Worm (Caenorhabditis elegans) whole organism, late embryonic: ENCODE data around the gene F16G10.13.

Source experiments
- C08G9.2 ChIP-seq: sonication (generic microtip); optimal IDR thresholded peaks from 2 replicates; lab custom pipeline; 2016; ENCODE audit warnings: mild to moderate bottlenecking, missing genetic modification characterization, moderate library complexity, missing compliant biosample characterization
- C38D4.7 ChIP-seq: fragments of 200-800 bp; sonication (Bioruptor generic); optimal IDR thresholded peaks from 2 replicates; lab custom pipeline; 2018; ENCODE audit warnings: mild to moderate bottlenecking, missing genetic modification characterization, moderate library complexity, missing compliant biosample characterization
- F13H6.1 ChIP-seq: sonication (generic microtip); optimal IDR thresholded peaks from 2 replicates; lab custom pipeline; 2016; ENCODE audit warnings: missing genetic modification characterization, missing compliant biosample characterization
- T23F11.4 ChIP-seq: fragments of 200-800 bp; sonication (Bioruptor generic); optimal IDR thresholded peaks from 2 replicates; lab custom pipeline; 2018; ENCODE audit warnings: mild to moderate bottlenecking, missing genetic modification characterization, missing compliant biosample characterization
- ceh-14 ChIP-seq: sonication (generic microtip); optimal IDR thresholded peaks from 2 replicates; lab custom pipeline; 2016; ENCODE audit warnings: missing genotype, missing genetic modification characterization, missing compliant biosample characterization
- ceh-18 ChIP-seq: sonication (generic microtip); optimal IDR thresholded peaks from 2 replicates; lab custom pipeline; 2016; ENCODE audit warnings: missing genetic modification characterization, missing compliant biosample characterization
- ceh-19 ChIP-seq: fragments of 200-800 bp; sonication (Bioruptor generic); optimal IDR thresholded peaks from 2 replicates; lab custom pipeline; 2018; ENCODE audit warnings: mild to moderate bottlenecking, missing genetic modification characterization, missing compliant biosample characterization
- ceh-2 ChIP-seq: sonication (generic microtip); optimal IDR thresholded peaks from 2 replicates; lab custom pipeline; 2016; ENCODE audit warnings: missing genotype, missing genetic modification characterization, missing compliant biosample characterization
- ceh-22 ChIP-seq: sonication (generic microtip); optimal IDR thresholded peaks from 2 replicates; lab custom pipeline; 2017; ENCODE audit warnings: missing biosample characterization, missing genetic modification characterization
- ceh-24 ChIP-seq: sonication (generic microtip); optimal IDR thresholded peaks from 2 replicates; lab custom pipeline; 2016; ENCODE audit warnings: mild to moderate bottlenecking, missing genetic modification characterization, missing compliant biosample characterization
- ceh-34 ChIP-seq: sonication (generic microtip); optimal IDR thresholded peaks from 2 replicates; lab custom pipeline; 2016; ENCODE audit warnings: mild to moderate bottlenecking, missing genetic modification characterization, missing compliant biosample characterization
- ceh-9 ChIP-seq: sonication (generic microtip); optimal IDR thresholded peaks from 2 replicates; lab custom pipeline; 2016; ENCODE audit warnings: mild to moderate bottlenecking, missing genetic modification characterization, inconsistent platforms, missing compliant biosample characterization
- dve-1 ChIP-seq: sonication (generic microtip); optimal IDR thresholded peaks from 2 replicates; lab custom pipeline; 2017; ENCODE audit warnings: antibody characterized with exemption, mild to moderate bottlenecking, missing genetic modification characterization, missing compliant biosample characterization
- elt-4 ChIP-seq: sonication (generic microtip); optimal IDR thresholded peaks from 2 replicates; lab custom pipeline; 2016; ENCODE audit warnings: missing genetic modification characterization, missing compliant biosample characterization
- ets-4 ChIP-seq: sonication (generic microtip); optimal IDR thresholded peaks from 2 replicates; lab custom pipeline; 2016; ENCODE audit warnings: missing genetic modification characterization, missing compliant biosample characterization
- fkh-10 ChIP-seq: fragments of 150-350 bp; optimal IDR thresholded peaks from 2 replicates; lab custom pipeline; 2014; ENCODE audit warnings: missing biosample characterization, missing genetic modification reagents, missing genetic modification characterization
- gmeb-2 ChIP-seq: sonication (generic microtip); optimal IDR thresholded peaks from 2 replicates; lab custom pipeline; 2016; ENCODE audit warnings: missing genetic modification characterization, inconsistent platforms, missing compliant biosample characterization
- hlh-13 ChIP-seq: fragments of 200-800 bp; sonication (Bioruptor generic); optimal IDR thresholded peaks from 2 replicates; lab custom pipeline; 2018; ENCODE audit warnings: mild to moderate bottlenecking, missing genetic modification characterization, missing compliant biosample characterization
- hlh-30 ChIP-seq: sonication (generic microtip); optimal IDR thresholded peaks from 2 replicates; lab custom pipeline; 2017; ENCODE audit warnings: antibody characterized with exemption, missing genetic modification characterization, missing compliant biosample characterization; ENCODE audit not compliant: insufficient read depth
- hlh-6 ChIP-seq: sonication (generic microtip); optimal IDR thresholded peaks from 2 replicates; lab custom pipeline; 2016; ENCODE audit warnings: missing genotype, missing genetic modification characterization, missing compliant biosample characterization
- lin-11 ChIP-seq: fragments of 200-800 bp; sonication (Bioruptor generic); optimal IDR thresholded peaks from 2 replicates; lab custom pipeline; 2018; ENCODE audit warnings: mild to moderate bottlenecking, missing genetic modification characterization, missing compliant biosample characterization
- mec-3 ChIP-seq: sonication (generic microtip); optimal IDR thresholded peaks from 2 replicates; lab custom pipeline; 2016; ENCODE audit warnings: borderline replicate concordance, missing genetic modification characterization, missing compliant biosample characterization
- nhr-11 ChIP-seq: fragments of 150-350 bp; optimal IDR thresholded peaks from 2 replicates; lab custom pipeline; 2014; ENCODE audit warnings: missing biosample characterization, missing genetic modification characterization
- nhr-232 ChIP-seq: sonication (generic microtip); optimal IDR thresholded peaks from 2 replicates; lab custom pipeline; 2016; ENCODE audit warnings: missing genetic modification characterization, missing compliant biosample characterization
- npax-4 ChIP-seq: sonication (generic microtip); optimal IDR thresholded peaks from 2 replicates; lab custom pipeline; 2016; ENCODE audit warnings: missing genetic modification characterization, missing compliant biosample characterization
- odd-2 ChIP-seq: sonication (generic microtip); optimal IDR thresholded peaks from 2 replicates; lab custom pipeline; 2017; ENCODE audit warnings: antibody characterized with exemption, mild to moderate bottlenecking, missing genetic modification characterization, missing compliant biosample characterization
- pax-1 ChIP-seq: fragments of 150-350 bp; optimal IDR thresholded peaks from 2 replicates; lab custom pipeline; 2014; ENCODE audit warnings: missing biosample characterization, missing genetic modification characterization
- pha-4 ChIP-seq: fragments of 150-350 bp; optimal IDR thresholded peaks from 2 replicates; lab custom pipeline; 2018; ENCODE audit warnings: missing biosample characterization, missing genetic modification reagents, missing genetic modification characterization
- pqm-1 ChIP-seq: sonication (generic microtip); optimal IDR thresholded peaks from 2 replicates; lab custom pipeline; 2016; ENCODE audit warnings: missing genetic modification characterization, missing compliant biosample characterization
- pros-1 ChIP-seq: fragments of 150-350 bp; optimal IDR thresholded peaks from 2 replicates; lab custom pipeline; 2014; ENCODE audit warnings: missing biosample characterization, missing genetic modification reagents, missing genetic modification characterization
- rnt-1 ChIP-seq: sonication (generic microtip); optimal IDR thresholded peaks from 2 replicates; lab custom pipeline; 2016; ENCODE audit warnings: missing genetic modification characterization, missing compliant biosample characterization
- sdc-2 ChIP-seq: sonication (generic microtip); optimal IDR thresholded peaks from 2 replicates; lab custom pipeline; 2016; ENCODE audit warnings: missing genotype, missing genetic modification characterization, missing compliant biosample characterization
- sox-2 ChIP-seq: fragments of 200-800 bp; sonication (Bioruptor generic); IDR thresholded peaks from 2 replicates; pipeline ENCODE4 v1.3.6; 2022; ENCODE audit warnings: missing genetic modification reagents, missing genetic modification characterization, missing compliant biosample characterization
- syd-9 ChIP-seq: sonication (generic microtip); optimal IDR thresholded peaks from 2 replicates; lab custom pipeline; 2016; ENCODE audit warnings: mild to moderate bottlenecking, missing genetic modification characterization, moderate library complexity, missing compliant biosample characterization
- tbx-2 ChIP-seq: sonication (generic microtip); optimal IDR thresholded peaks from 2 replicates; lab custom pipeline; 2016; ENCODE audit warnings: missing genetic modification characterization, missing compliant biosample characterization
- tbx-7 ChIP-seq: sonication (generic microtip); optimal IDR thresholded peaks from 2 replicates; lab custom pipeline; 2016; ENCODE audit warnings: missing genotype, missing genetic modification characterization, missing compliant biosample characterization
- ttx-3 ChIP-seq: sonication (generic microtip); optimal IDR thresholded peaks from 2 replicates; lab custom pipeline; 2016; ENCODE audit warnings: missing genetic modification reagents, missing genetic modification characterization, missing compliant biosample characterization
- unc-55 ChIP-seq: sonication (generic microtip); optimal IDR thresholded peaks from 2 replicates; lab custom pipeline; 2017; ENCODE audit warnings: missing biosample characterization, missing genetic modification reagents, missing genetic modification characterization
- unc-86 ChIP-seq: sonication (generic microtip); optimal IDR thresholded peaks from 2 replicates; lab custom pipeline; 2016; ENCODE audit warnings: missing genetic modification characterization, missing compliant biosample characterization
- zip-5 ChIP-seq: sonication (generic microtip); optimal IDR thresholded peaks from 2 replicates; lab custom pipeline; 2016; ENCODE audit warnings: missing genetic modification characterization, missing compliant biosample characterization

Gene F16G10.13

ce11 chrII:2366623-2367365 is 29.0 kb downstream of the F16G10.13 start, which contains the start of the genes F43C11.12 and F16G10.5:
Gene F43C11.12 (minus strand): TSS chrII:2366723.
Gene F16G10.5 (plus strand): TSS chrII:2367315.
- TF ChIP-seq hlh-13 (GFP tag; lab: Kevin White, UChicago) (no peak), nhr-11 (no peak)

- TF ChIP-seq ets-4 (tag; lab: Kevin White, UChicago) (no peak), odd-2 (tag; lab: Kevin White, UChicago) (no peak), lin-11 (tag; lab: Kevin White, UChicago) (no peak), T23F11.4 (GFP tag; lab: Kevin White, UChicago) (no peak), ceh-24 (tag; lab: Kevin White, UChicago) (no peak), elt-4 (tag; lab: Kevin White, UChicago) (no peak), F13H6.1 (no peak), ceh-14 (no peak), unc-86 (tag; lab: Kevin White, UChicago) (no peak), pros-1 (tag; lab: Kevin White, UChicago) (no peak), ceh-18 (no peak), ceh-22 (tag; lab: Kevin White, UChicago) (no peak), fkh-10 (GFP tag; lab: Kevin White, UChicago) (no peak), hlh-13 (GFP tag; lab: Kevin White, UChicago) (no peak), ceh-19 (GFP tag; lab: Kevin White, UChicago) (no peak), npax-4 (no peak)
- TF ChIP-seq, all 69 proteins: peak for 0
These were observed 32.1 kb downstream of the F16G10.13 start, which contains the start of gene F43C11.11 for ce11 chrII:2363673-2364072. Gene F43C11.11 (minus strand): TSS chrII:2363773.

- TF ChIP-seq ceh-2 (tag; lab: Kevin White, UChicago) (no peak), gmeb-2 (tag; lab: Kevin White, UChicago) (no peak), unc-86 (tag; lab: Kevin White, UChicago) (no peak), C38D4.7 (GFP tag; lab: Kevin White, UChicago) (no peak), F13H6.1 (no peak), elt-4 (tag; lab: Kevin White, UChicago) (no peak), ceh-9 (tag; lab: Kevin White, UChicago) (no peak), pqm-1 (tag; lab: Kevin White, UChicago) (no peak), ceh-24 (tag; lab: Kevin White, UChicago) (no peak), nhr-232 (no peak), pax-1 (tag; lab: Kevin White, UChicago) (no peak), pha-4 (no peak), hlh-6 (tag; lab: Kevin White, UChicago) (no peak), T23F11.4 (GFP tag; lab: Kevin White, UChicago) (no peak)
These were observed 35.8 kb downstream of the F16G10.13 start, which contains the start of gene F43C11.16 for ce11 chrII:2359965-2360364. Gene F43C11.16 (minus strand): TSS chrII:2360065.

- TF ChIP-seq fkh-10 (GFP tag; lab: Kevin White, UChicago) (no peak), zip-5 (tag; lab: Kevin White, UChicago) (no peak), ceh-2 (tag; lab: Kevin White, UChicago) (no peak), pros-1 (tag; lab: Kevin White, UChicago) (no peak), tbx-7 (tag; lab: Kevin White, UChicago) (no peak), rnt-1 (no peak), mec-3 (tag; lab: Kevin White, UChicago) (no peak), sox-2 (GFP tag; lab: Robert Waterston, UW) (no peak), ceh-34 (tag; lab: Kevin White, UChicago) (no peak), dve-1 (tag; lab: Kevin White, UChicago) (no peak), unc-55 (GFP tag; lab: Kevin White, UChicago) (no peak), syd-9 (tag; lab: Kevin White, UChicago) (no peak), sdc-2 (no peak), hlh-6 (tag; lab: Kevin White, UChicago) (no peak), unc-86 (tag; lab: Kevin White, UChicago) (no peak), hlh-30 (tag; lab: Kevin White, UChicago) (no peak), ttx-3 (tag; lab: Kevin White, UChicago) (no peak), tbx-2 (tag; lab: Kevin White, UChicago) (no peak), C08G9.2 (no peak)
These were observed 39.0 kb downstream of the F16G10.13 start, which contains the start of gene F43C11.1 for ce11 chrII:2356795-2357194. Gene F43C11.1 (plus strand): TSS chrII:2357095.
